Fruit fly (Drosophila melanogaster) whole organism, embryonic: ENCODE measurements around the gene Sfxn2.

ENCODE experiments used
- Antp ChIP-seq: fragments of 200-800 bp; sonication (Bioruptor generic); optimal IDR thresholded peaks from 3 replicates; lab custom pipeline; 2016; ENCODE audit warnings: missing biosample characterization, missing genetic modification characterization
- Asciz ChIP-seq: fragments of 200-800 bp; sonication (Bioruptor generic); optimal IDR thresholded peaks from 2 replicates; lab custom pipeline; 2017; ENCODE audit warnings: missing biosample characterization, mild to moderate bottlenecking, missing genetic modification characterization, missing genetic modification reagents
- Atf3 ChIP-seq: fragments of 200-800 bp; sonication (Bioruptor generic); optimal IDR thresholded peaks from 3 replicates; lab custom pipeline; 2016; ENCODE audit warnings: missing biosample characterization, missing genetic modification characterization
- Blimp-1 ChIP-seq: fragments of 200-800 bp; sonication (Bioruptor generic); optimal IDR thresholded peaks from 3 replicates; lab custom pipeline; 2018; ENCODE audit warnings: missing biosample characterization, missing genetic modification characterization, mild to moderate bottlenecking, moderate library complexity, missing genetic modification reagents
- CG10147 ChIP-seq: fragments of 200-800 bp; sonication (Bioruptor generic); optimal IDR thresholded peaks from 2 replicates; lab custom pipeline; 2019; ENCODE audit warnings: missing biosample characterization, mild to moderate bottlenecking, missing genetic modification characterization, moderate library complexity
- CG10209 ChIP-seq: fragments of 200-800 bp; sonication (Bioruptor generic); optimal IDR thresholded peaks from 3 replicates; lab custom pipeline; 2017; ENCODE audit warnings: missing biosample characterization, mild to moderate bottlenecking, missing genetic modification characterization, missing genetic modification reagents
- CG10565 ChIP-seq: fragments of 200-800 bp; sonication (Bioruptor generic); optimal IDR thresholded peaks from 3 replicates; lab custom pipeline; 2016; ENCODE audit warnings: missing biosample characterization, mild to moderate bottlenecking, missing genetic modification characterization
- CG12155 ChIP-seq: fragments of 200-800 bp; sonication (Bioruptor generic); optimal IDR thresholded peaks from 3 replicates; lab custom pipeline; 2016; ENCODE audit warnings: missing biosample characterization, missing genetic modification characterization
- CG16815 ChIP-seq: fragments of 200-800 bp; sonication (Bioruptor generic); optimal IDR thresholded peaks from 3 replicates; lab custom pipeline; 2017; ENCODE audit warnings: missing biosample characterization, mild to moderate bottlenecking, missing genetic modification characterization
- CG17568 ChIP-seq: fragments of 200-800 bp; sonication (Bioruptor generic); optimal IDR thresholded peaks from 2 replicates; lab custom pipeline; 2018; ENCODE audit warnings: missing biosample characterization, mild to moderate bottlenecking, missing genetic modification characterization, moderate library complexity
- CG18262 ChIP-seq: fragments of 200-800 bp; optimal IDR thresholded peaks from 3 replicates; lab custom pipeline; 2019; ENCODE audit warnings: missing biosample characterization, mild to moderate bottlenecking, missing genetic modification characterization, moderate library complexity
- CG18599 ChIP-seq: fragments of 200-800 bp; sonication (Bioruptor generic); optimal IDR thresholded peaks from 3 replicates; lab custom pipeline; 2017; ENCODE audit warnings: missing biosample characterization, missing genetic modification characterization, mild to moderate bottlenecking, moderate library complexity, missing genetic modification reagents
- CG3065 ChIP-seq: fragments of 200-800 bp; sonication (Bioruptor generic); optimal IDR thresholded peaks from 2 replicates; lab custom pipeline; 2016; ENCODE audit warnings: missing biosample characterization, missing genetic modification characterization
- CG34422 ChIP-seq: fragments of 200-800 bp; sonication (Bioruptor generic); IDR thresholded peaks from 3 replicates; pipeline ENCODE4 v1.3.6; 2022; ENCODE audit warnings: missing biosample characterization, missing genetic modification characterization
- CG3847 ChIP-seq: fragments of 200-800 bp; sonication (Bioruptor generic); IDR thresholded peaks from 2 replicates; pipeline ENCODE4 v1.3.6; 2022; ENCODE audit warnings: missing biosample characterization, missing genetic modification characterization
- CG4424 ChIP-seq: fragments of 200-800 bp; sonication (Bioruptor generic); optimal IDR thresholded peaks from 3 replicates; lab custom pipeline; 2016; ENCODE audit warnings: missing biosample characterization, missing genetic modification characterization
- CG6272 ChIP-seq: fragments of 200-800 bp; sonication (Bioruptor generic); IDR thresholded peaks from 2 replicates; pipeline ENCODE4 v1.3.6; 2022; ENCODE audit warnings: missing biosample characterization, missing genetic modification characterization
- CG8281 ChIP-seq: fragments of 200-800 bp; sonication (Bioruptor generic); optimal IDR thresholded peaks from 2 replicates; lab custom pipeline; 2018; ENCODE audit warnings: missing biosample characterization, mild to moderate bottlenecking, missing genetic modification characterization, moderate library complexity
- CG8290 ChIP-seq, 3 experiments: fragments of 200-800 bp; sonication (Bioruptor generic); optimal IDR thresholded peaks; 2 replicates each; lab custom pipeline; 2016 to 2019; ENCODE audit warnings: missing biosample characterization in 3 of 3, missing genetic modification characterization in 3 of 3, mild to moderate bottlenecking in 2 of 3, moderate library complexity in 1 of 3
- CG9797 ChIP-seq: fragments of 200-800 bp; sonication (Bioruptor generic); optimal IDR thresholded peaks from 3 replicates; lab custom pipeline; 2018; ENCODE audit warnings: missing biosample characterization, mild to moderate bottlenecking, missing genetic modification characterization
- CG9932 ChIP-seq: fragments of 200-800 bp; sonication (Bioruptor generic); IDR thresholded peaks from 2 replicates; pipeline ENCODE4 v1.3.6; 2022; ENCODE audit warnings: missing biosample characterization, missing genetic modification characterization
- Drgx ChIP-seq: fragments of 200-800 bp; sonication (Bioruptor generic); IDR thresholded peaks from 2 replicates; pipeline ENCODE4 v1.3.6; 2022; ENCODE audit warnings: missing biosample characterization, missing genetic modification characterization
- Fer1 ChIP-seq: fragments of 200-800 bp; sonication (Bioruptor generic); optimal IDR thresholded peaks from 2 replicates; lab custom pipeline; 2017; ENCODE audit warnings: missing biosample characterization, mild to moderate bottlenecking, missing genetic modification characterization
- Myb ChIP-seq: fragments of 200-800 bp; sonication (Bioruptor generic); optimal IDR thresholded peaks from 2 replicates; lab custom pipeline; 2016; ENCODE audit warnings: missing biosample characterization, missing genetic modification characterization
- Neu2 ChIP-seq: fragments of 200-800 bp; sonication (Bioruptor generic); optimal IDR thresholded peaks from 3 replicates; lab custom pipeline; 2016; ENCODE audit warnings: missing biosample characterization, missing genetic modification characterization, borderline replicate concordance
- Rx ChIP-seq: fragments of 200-800 bp; sonication (Bioruptor generic); IDR thresholded peaks from 2 replicates; pipeline ENCODE4 v1.3.6; 2022; ENCODE audit warnings: missing biosample characterization, missing genetic modification characterization
- Sin3A ChIP-seq: fragments of >200 bp; optimal IDR thresholded peaks from 2 replicates; lab custom pipeline; 2018
- Sox102F ChIP-seq: fragments of 200-800 bp; sonication (Bioruptor generic); optimal IDR thresholded peaks from 2 replicates; lab custom pipeline; 2018; ENCODE audit warnings: missing biosample characterization, mild to moderate bottlenecking, missing genetic modification characterization, moderate library complexity
- Xrp1 ChIP-seq: fragments of 200-800 bp; sonication (Bioruptor generic); IDR thresholded peaks from 2 replicates; pipeline ENCODE4 v1.3.6; 2022; ENCODE audit warnings: missing biosample characterization, missing genetic modification characterization
- crp ChIP-seq, 2 experiments: fragments of 200-800 bp; sonication (Bioruptor generic); optimal IDR thresholded peaks; 2 replicates in 1 of 2; 3 replicates in 1 of 2; lab custom pipeline; 2017; ENCODE audit warnings: missing biosample characterization in 2 of 2, missing genetic modification characterization in 2 of 2, mild to moderate bottlenecking in 1 of 2, moderate library complexity in 1 of 2
- dimm ChIP-seq: fragments of 200-800 bp; sonication (Bioruptor generic); IDR thresholded peaks from 2 replicates; pipeline ENCODE4 v1.3.6; 2022; ENCODE audit warnings: missing biosample characterization, missing genetic modification characterization
- dysf ChIP-seq: fragments of 200-800 bp; sonication (Bioruptor generic); IDR thresholded peaks from 3 replicates; pipeline ENCODE4 v1.3.6; 2022; ENCODE audit warnings: missing biosample characterization, missing genetic modification characterization
- eve ChIP-seq, 2 experiments: fragments of >200 bp; optimal IDR thresholded peaks; 2 replicates each; lab custom pipeline; 2017; ENCODE audit warnings: missing biosample characterization in 2 of 2, missing genetic modification characterization in 2 of 2
- exex ChIP-seq: fragments of 200-800 bp; sonication (Bioruptor generic); optimal IDR thresholded peaks from 4 replicates; lab custom pipeline; 2018; ENCODE audit warnings: missing biosample characterization, mild to moderate bottlenecking, missing genetic modification characterization, moderate library complexity
- gcm2 ChIP-seq: fragments of 200-800 bp; sonication (Bioruptor generic); optimal IDR thresholded peaks from 2 replicates; lab custom pipeline; 2016; ENCODE audit warnings: missing biosample characterization, missing genetic modification characterization
- grn ChIP-seq: fragments of 200-800 bp; sonication (Bioruptor generic); optimal IDR thresholded peaks from 3 replicates; lab custom pipeline; 2017; ENCODE audit warnings: missing biosample characterization, missing genetic modification characterization
- insv ChIP-seq, 2 experiments: fragments of 200-800 bp; sonication (Bioruptor generic); optimal IDR thresholded peaks; 3 replicates each; lab custom pipeline; 2016 to 2018; ENCODE audit warnings: missing biosample characterization in 2 of 2, missing genetic modification characterization in 2 of 2
- kah ChIP-seq: fragments of 200-800 bp; sonication (Bioruptor generic); optimal IDR thresholded peaks from 2 replicates; lab custom pipeline; 2018; ENCODE audit warnings: missing biosample characterization, mild to moderate bottlenecking, missing genetic modification characterization
- lbe ChIP-seq: fragments of 200-800 bp; sonication (Bioruptor generic); optimal IDR thresholded peaks from 2 replicates; lab custom pipeline; 2016; ENCODE audit warnings: missing biosample characterization, mild to moderate bottlenecking, missing genetic modification characterization
- maf-S ChIP-seq: fragments of 200-800 bp; sonication (Bioruptor generic); optimal IDR thresholded peaks from 2 replicates; lab custom pipeline; 2016; ENCODE audit warnings: missing biosample characterization, missing genetic modification characterization
- otp ChIP-seq: fragments of 200-800 bp; sonication (Bioruptor generic); IDR thresholded peaks from 3 replicates; pipeline ENCODE4, ENCODE4 v1.3.6; 2022; ENCODE audit warnings: missing biosample characterization, missing genetic modification characterization
- psq ChIP-seq: fragments of 200-800 bp; sonication (Bioruptor generic); optimal IDR thresholded peaks from 2 replicates; lab custom pipeline; 2017; ENCODE audit warnings: missing biosample characterization, missing genetic modification characterization
- slbo ChIP-seq: fragments of 200-800 bp; sonication (Bioruptor generic); IDR thresholded peaks from 2 replicates; pipeline ENCODE4 v1.3.6; 2022; ENCODE audit warnings: missing biosample characterization, missing genetic modification characterization
- so ChIP-seq: fragments of 200-800 bp; sonication (Bioruptor generic); IDR thresholded peaks from 3 replicates; pipeline ENCODE4 v1.3.6; 2022; ENCODE audit warnings: missing biosample characterization, missing genetic modification characterization
- sqz ChIP-seq: fragments of 200-800 bp; sonication (Bioruptor generic); optimal IDR thresholded peaks from 3 replicates; lab custom pipeline; 2018; ENCODE audit warnings: missing biosample characterization, mild to moderate bottlenecking, missing genetic modification characterization
- tup ChIP-seq: fragments of 200-800 bp; sonication (Bioruptor generic); optimal IDR thresholded peaks from 2 replicates; lab custom pipeline; 2016; ENCODE audit warnings: missing biosample characterization, mild to moderate bottlenecking, missing genetic modification characterization, moderate library complexity
- z ChIP-seq: fragments of 200-800 bp; sonication (Bioruptor generic); IDR thresholded peaks from 3 replicates; pipeline ENCODE4 v1.3.6; 2022; ENCODE audit warnings: missing biosample characterization, missing genetic modification characterization
- zfh2 ChIP-seq: fragments of 200-800 bp; sonication (Bioruptor generic); optimal IDR thresholded peaks from 2 replicates; lab custom pipeline; 2016; ENCODE audit warnings: missing biosample characterization, missing genetic modification characterization

The Sfxn2 gene

dm6 chr3L:19062472-19063409, at the start of gene Sfxn2, which contains the start of gene Ugt316A1 (continued):
- TF ChIP-seq sqz (GFP tag; lab: Kevin White, UChicago) (peak; percentile 75), CG16815 (GFP tag; lab: Kevin White, UChicago) (peak; percentile 3), CG8281 (tag; lab: Kevin White, UChicago) (no peak), CG10565 (GFP tag; lab: Kevin White, UChicago) (no peak), slbo (GFP tag; lab: Robert Waterston, UW) (peak; percentile 68), otp (0 out of 3 replicates have a peak, but pooled peaks have one; percentile 19), CG9932 (peak; percentile 70), CG9797 (GFP tag; lab: Kevin White, UChicago) (peak; percentile 88), CG4424 (GFP tag; lab: Kevin White, UChicago) (peak; percentile 39), Rx (GFP tag; lab: Robert Waterston, UW) (peak; percentile 13; the same call in 1 of the 2 replicates), Antp (GFP tag; lab: Kevin White, UChicago) (peak; percentile 14), CG8290 (GFP tag; optimal IDR thresholded peaks at IDR 0.05; lab: Kevin White, UChicago) (peak; percentile 94), CG8290 (tag; optimal IDR thresholded peaks at IDR 0.05; lab: Kevin White, UChicago) (peak; percentile 77 to 88), CG12155 (GFP tag; lab: Kevin White, UChicago) (peak; percentile 47), Drgx (GFP tag; lab: Robert Waterston, UW) (0 out of 2 replicates have a peak, but pooled peaks have one; percentile 25), lbe (GFP tag; lab: Kevin White, UChicago) (peak; percentile 1), CG18262 (tag; lab: Kevin White, UChicago) (peak; percentile 39), gcm2 (GFP tag; lab: Kevin White, UChicago) (no peak), insv (GFP tag; optimal IDR thresholded peaks at IDR 0.05; lab: Kevin White, UChicago) (peak; percentile 43 to 88), kah (GFP tag; lab: Kevin White, UChicago) (no peak), so (GFP tag; lab: Robert Waterston, UW) (no peak; the same call in 2 of the 3 replicates), Xrp1 (GFP tag; lab: Robert Waterston, UW) (peak; percentile 34; the same call in 1 of the 2 replicates), Myb (GFP tag; lab: Kevin White, UChicago) (peak; percentile 35), CG3065 (no peak), Sin3A (lab: Kevin White, UChicago) (peak; percentile 97), tup (peak; percentile 38), maf-S (GFP tag; lab: Kevin White, UChicago) (no peak), CG17568 (GFP tag; lab: Kevin White, UChicago) (peak; percentile 40), Neu2 (GFP tag; lab: Kevin White, UChicago) (no peak), psq (GFP tag; lab: Kevin White, UChicago) (no peak), zfh2 (GFP tag; lab: Kevin White, UChicago) (peak; percentile 30), Asciz (GFP tag; lab: Kevin White, UChicago) (no peak), exex (tag; lab: Kevin White, UChicago) (no peak), CG6272 (GFP tag; lab: Robert Waterston, UW) (peak; percentile 45), grn (no peak), crp (GFP tag; optimal IDR thresholded peaks at IDR 0.05; lab: Kevin White, UChicago) (peak in 1 of 2 experiments; percentile 62), CG18599 (GFP tag; lab: Kevin White, UChicago) (peak; percentile 15), Fer1 (GFP tag; lab: Kevin White, UChicago) (peak; percentile 9), Sox102F (GFP tag; lab: Kevin White, UChicago) (no peak), Atf3 (no peak), eve (GFP tag; optimal IDR thresholded peaks at IDR 0.05; lab: Kevin White, UChicago) (no peak), z (GFP tag; lab: Robert Waterston, UW) (0 out of 3 replicates have a peak, but pooled peaks have one; percentile 21), dysf (GFP tag; lab: Robert Waterston, UW) (0 out of 3 replicates have a peak, but pooled peaks have one; percentile 47), dimm (GFP tag; lab: Robert Waterston, UW) (no peak), CG3847 (peak; percentile 70), CG10147 (GFP tag; lab: Kevin White, UChicago) (peak; percentile 39), Blimp-1 (GFP tag; lab: Kevin White, UChicago) (peak; percentile 100), CG34422 (peak; percentile 47), CG10209 (GFP tag; lab: Kevin White, UChicago) (peak; percentile 26)
